Fruit fly (Drosophila melanogaster): Measurements from ENCODE around the gene CG32706.

DNA sequence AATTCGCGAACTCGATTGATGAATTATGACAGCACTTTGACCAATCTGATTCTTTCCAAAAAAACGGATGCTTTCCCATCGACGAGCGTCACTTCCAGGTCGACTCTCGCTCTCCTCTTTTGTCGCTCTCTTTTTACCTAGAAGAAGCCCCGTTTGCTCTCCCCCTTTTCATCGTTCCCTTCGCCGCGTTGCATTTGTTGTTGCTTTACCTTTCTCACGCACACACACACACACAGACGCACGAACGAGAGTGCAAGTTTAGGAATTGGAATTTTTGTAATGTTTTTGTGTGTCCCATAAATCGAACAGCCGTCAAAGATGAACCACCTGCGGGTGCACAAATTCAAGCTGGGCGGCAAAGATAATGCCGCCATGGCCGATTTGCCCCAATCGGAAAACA lies 38.0 kb upstream of the CG32706 start:
- TF ChIP-seq lz (GFP tag; optimal IDR thresholded peaks at IDR 0.05) (no peak), Sox14 (GFP tag; optimal IDR thresholded peaks at IDR 0.05) (no peak), Smox (GFP tag; optimal IDR thresholded peaks at IDR 0.05) (no peak), CG8119 (GFP tag; IDR thresholded peaks at IDR 0.05) (no peak), acj6 (GFP tag; optimal IDR thresholded peaks at IDR 0.05) (no peak), fd59A (GFP tag; optimal IDR thresholded peaks at IDR 0.05) (no peak), eg (GFP tag; IDR thresholded peaks at IDR 0.05) (no peak)

Measured in whole organism, prepupa.